Fruit fly (Drosophila melanogaster): ENCODE results near the gene CG32473.

Gene CG32473

dm6 chr3R:13264061-13264661 is 38.3 kb upstream of the CG32473 start, which contains the start of gene Ravus (continued):
- TF ChIP-seq TFAM (GFP tag; optimal IDR thresholded peaks at IDR 0.05) (no peak), tin (GFP tag; optimal IDR thresholded peaks at IDR 0.05) (peak; percentile 41), CG3163 (GFP tag; optimal IDR thresholded peaks at IDR 0.05) (no peak), CG17361 (GFP tag; IDR thresholded peaks at IDR 0.05) (no peak; the same call in 1 of the 3 replicates), D19A (tag; optimal IDR thresholded peaks at IDR 0.05) (no peak), ara (GFP tag; IDR thresholded peaks at IDR 0.05) (no peak), vvl (GFP tag; IDR thresholded peaks at IDR 0.05) (0 out of 2 replicates have a peak, but pooled peaks have one; percentile 19), sug (tag; optimal IDR thresholded peaks at IDR 0.05) (peak; percentile 73), Fer3 (tag; optimal IDR thresholded peaks at IDR 0.05) (peak; percentile 60), CG6254 (GFP tag; optimal IDR thresholded peaks at IDR 0.05) (no peak), CG1832 (GFP tag; optimal IDR thresholded peaks at IDR 0.05) (no peak), CG4404 (GFP tag; IDR thresholded peaks at IDR 0.05) (peak; percentile 52), CG1233 (GFP tag; optimal IDR thresholded peaks at IDR 0.05) (no peak), zf30C (GFP tag; optimal IDR thresholded peaks at IDR 0.05) (no peak), lbe (GFP tag; optimal IDR thresholded peaks at IDR 0.05) (peak; percentile 4), odd (GFP tag; optimal IDR thresholded peaks at IDR 0.05) (no peak), ssp (GFP tag; IDR thresholded peaks at IDR 0.05) (peak; percentile 18; the same call in 1 of the 2 replicates), schlank (tag; optimal IDR thresholded peaks at IDR 0.05) (no peak), ham (GFP tag; IDR thresholded peaks at IDR 0.05) (no peak), row (GFP tag; IDR thresholded peaks at IDR 0.05) (peak; percentile 89), lov (optimal IDR thresholded peaks at IDR 0.05) (no peak), lov (GFP tag; IDR thresholded peaks at IDR 0.05) (no peak), CHES-1-like (GFP tag; optimal IDR thresholded peaks at IDR 0.05) (peak; percentile 52), ewg (GFP tag; optimal IDR thresholded peaks at IDR 0.05) (peak; percentile 31), HLH54F (GFP tag; optimal IDR thresholded peaks at IDR 0.05) (peak; percentile 50), CG31224 (GFP tag; IDR thresholded peaks at IDR 0.05) (no peak), Camta (GFP tag; optimal IDR thresholded peaks at IDR 0.05) (peak; percentile 42), CG9727 (GFP tag; optimal IDR thresholded peaks at IDR 0.05) (peak; percentile 31), CG10565 (GFP tag; optimal IDR thresholded peaks at IDR 0.05) (no peak), CG6813 (GFP tag; optimal IDR thresholded peaks at IDR 0.05) (no peak), CG17359 (tag; optimal IDR thresholded peaks at IDR 0.05) (no peak), CG6689 (GFP tag; IDR thresholded peaks at IDR 0.05) (no peak; the same call in 1 of the 2 replicates), z (GFP tag; IDR thresholded peaks at IDR 0.05) (no peak), tna (GFP tag; IDR thresholded peaks at IDR 0.05; ENCODE audit: partially characterized antibody) (no peak), hbn (GFP tag; IDR thresholded peaks at IDR 0.05; ENCODE audit: partially characterized antibody) (no peak), pan (optimal IDR thresholded peaks at IDR 0.05) (no peak), pan (GFP tag; optimal IDR thresholded peaks at IDR 0.05 in 1 of 2, IDR thresholded peaks at IDR 0.05 in 1 of 2) (no peak), CG31441 (GFP tag; IDR thresholded peaks at IDR 0.05) (no peak), CG16863 (GFP tag; optimal IDR thresholded peaks at IDR 0.05) (no peak), insv (GFP tag; optimal IDR thresholded peaks at IDR 0.05) (peak in 1 of 2 experiments; percentile 26), Deaf1 (tag; optimal IDR thresholded peaks at IDR 0.05) (no peak), CG2889 (GFP tag; IDR thresholded peaks at IDR 0.05) (no peak), CG8388 (GFP tag; optimal IDR thresholded peaks at IDR 0.05) (peak; percentile 12), fu2 (GFP tag; optimal IDR thresholded peaks at IDR 0.05) (peak; percentile 37), peb (GFP tag; IDR thresholded peaks at IDR 0.05) (no peak), Doc3 (GFP tag; IDR thresholded peaks at IDR 0.05; ENCODE audit: partially characterized antibody) (no peak), CG10431 (GFP tag; optimal IDR thresholded peaks at IDR 0.05) (no peak), ase (GFP tag; IDR thresholded peaks at IDR 0.05) (no peak), dati (GFP tag; IDR thresholded peaks at IDR 0.05) (no peak), slp2 (GFP tag; optimal IDR thresholded peaks at IDR 0.05) (peak; percentile 28), CG13123 (GFP tag; optimal IDR thresholded peaks at IDR 0.05) (no peak)
